Fruit fly (Drosophila melanogaster): ENCODE results near the gene Jupiter.

dm6 chr3R:11554982-11555381 lies 64.7 kb downstream of the Jupiter start:
- TF ChIP-seq sage (GFP tag; optimal IDR thresholded peaks at IDR 0.05) (no peak), Myc (optimal IDR thresholded peaks at IDR 0.05) (no peak), fru (GFP tag; optimal IDR thresholded peaks at IDR 0.05) (no peak), HLH106 (tag; optimal IDR thresholded peaks at IDR 0.05) (no peak), Abd-B (GFP tag; optimal IDR thresholded peaks at IDR 0.05) (no peak), pan (optimal IDR thresholded peaks at IDR 0.05) (no peak), Sp1 (GFP tag; optimal IDR thresholded peaks at IDR 0.05) (no peak), rgr (GFP tag; optimal IDR thresholded peaks at IDR 0.05) (no peak), Rel (GFP tag; optimal IDR thresholded peaks at IDR 0.05) (no peak), Rel (tag; optimal IDR thresholded peaks at IDR 0.05) (no peak), psq (GFP tag; optimal IDR thresholded peaks at IDR 0.05) (no peak), woc (GFP tag; optimal IDR thresholded peaks at IDR 0.05) (no peak), ey (GFP tag; optimal IDR thresholded peaks at IDR 0.05) (no peak), dsf (GFP tag; optimal IDR thresholded peaks at IDR 0.05; ENCODE audit: borderline replicate concordance) (no peak)

All from whole organism, wandering third instar larva.